Worm (Caenorhabditis elegans) whole organism, midembryonic: ENCODE measurements around the gene mrpl-21.

Experiments used
- T22C8.4 ChIP-seq: fragments of 200-800 bp; sonication (Bioruptor generic); IDR thresholded peaks from 2 replicates; pipeline ENCODE4 v1.3.6; 2022; ENCODE audit warnings: missing genetic modification characterization, missing compliant biosample characterization
- cog-1 ChIP-seq: sonication (generic microtip); optimal IDR thresholded peaks from 2 replicates; lab custom pipeline; 2016; ENCODE audit warnings: missing genetic modification characterization, missing compliant biosample characterization
- flt-1 ChIP-seq: fragments of 200-800 bp; sonication (Bioruptor generic); IDR thresholded peaks from 2 replicates; pipeline ENCODE4 v1.3.6; 2022; ENCODE audit warnings: missing genetic modification characterization, missing compliant biosample characterization
- klf-2 ChIP-seq: fragments of 200-800 bp; sonication (Bioruptor generic); conservative IDR thresholded peaks from 2 replicates; pipeline ENCODE4 v1.3.6; 2022; ENCODE audit warnings: missing genetic modification reagents, missing genetic modification characterization, missing compliant biosample characterization
- med-1 ChIP-seq: sonication (generic microtip); optimal IDR thresholded peaks from 2 replicates; lab custom pipeline; 2017; ENCODE audit warnings: missing genetic modification characterization, mild to moderate bottlenecking, missing compliant biosample characterization, antibody characterized with exemption, missing genetic modification reagents; ENCODE audit not compliant: insufficient read depth
- ref-1 ChIP-seq: fragments of 200-800 bp; sonication (Bioruptor generic); conservative IDR thresholded peaks from 2 replicates; pipeline ENCODE4 v1.3.6; 2022; ENCODE audit warnings: missing genetic modification reagents, missing genetic modification characterization, missing compliant biosample characterization
- tab-1 ChIP-seq: fragments of 200-800 bp; sonication (Bioruptor generic); IDR thresholded peaks from 2 replicates; pipeline ENCODE4 v1.3.6; 2022; ENCODE audit warnings: missing genetic modification characterization, missing compliant biosample characterization
- ztf-23 ChIP-seq: fragments of 200-800 bp; sonication (Bioruptor generic); IDR thresholded peaks from 2 replicates; pipeline ENCODE4 v1.3.6; 2022; ENCODE audit warnings: missing genetic modification reagents, missing genetic modification characterization, missing compliant biosample characterization
- ztf-29 ChIP-seq: fragments of 200-800 bp; sonication (Bioruptor generic); IDR thresholded peaks from 2 replicates; pipeline ENCODE4 v1.3.6; 2022; ENCODE audit warnings: missing genetic modification reagents, missing genetic modification characterization, missing compliant biosample characterization

Gene mrpl-21

ce11 chrIII:4195306-4196008 lies 47.9 kb downstream of the mrpl-21 start:
- TF ChIP-seq ref-1 (GFP tag; lab: Robert Waterston, UW) (no peak), ztf-23 (GFP tag; lab: Robert Waterston, UW) (no peak)

ce11 chrIII:4194349-4195110 lies 48.8 kb downstream of the mrpl-21 start:
- TF ChIP-seq ref-1 (GFP tag; lab: Robert Waterston, UW) (no peak), tab-1 (no peak), ztf-29 (GFP tag; lab: Robert Waterston, UW) (no peak), flt-1 (GFP tag; lab: Robert Waterston, UW) (no peak), cog-1 (tag; lab: Kevin White, UChicago) (no peak), med-1 (GFP tag; lab: Kevin White, UChicago) (no peak), klf-2 (GFP tag; lab: Robert Waterston, UW) (no peak)

- TF ChIP-seq cog-1 (tag; lab: Kevin White, UChicago) (peak; percentile 45), flt-1 (GFP tag; lab: Robert Waterston, UW) (peak; percentile 66), ztf-23 (GFP tag; lab: Robert Waterston, UW) (peak; percentile 41; the same call in 1 of the 2 replicates), tab-1 (no peak), ztf-29 (GFP tag; lab: Robert Waterston, UW) (0 out of 2 replicates have a peak, but pooled peaks have one; percentile 45), klf-2 (GFP tag; lab: Robert Waterston, UW) (no peak), med-1 (GFP tag; lab: Kevin White, UChicago) (no peak), T22C8.4 (no peak), ref-1 (GFP tag; lab: Robert Waterston, UW) (no peak)
Measured at ce11 chrIII:4193659-4194103, 49.7 kb downstream of the mrpl-21 start, which contains the start of gene xbp-1. TSS of gene xbp-1 (plus strand) at chrIII:4193809.
